Worm (Caenorhabditis elegans): ENCODE data around the gene srsy-2.

DNA sequence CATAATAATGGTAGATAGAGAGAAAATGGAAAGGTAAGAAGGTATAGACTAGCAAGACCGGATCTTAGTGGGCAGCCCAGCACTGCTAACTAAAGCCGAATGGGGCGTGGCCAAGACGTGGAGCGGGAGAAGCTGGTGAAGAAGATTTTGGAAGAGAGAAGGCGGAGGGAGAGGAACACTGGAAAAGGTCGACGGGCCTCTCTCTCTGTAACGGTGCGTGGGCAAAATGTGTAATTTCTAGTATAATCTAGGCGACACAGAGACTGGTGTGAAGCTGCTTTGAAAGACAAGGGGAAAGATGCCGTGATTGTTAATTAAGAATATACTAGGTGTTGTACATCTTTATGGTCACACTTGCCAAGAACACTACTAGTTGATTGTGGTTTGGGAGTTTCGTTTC is 29.1 kb upstream of the srsy-2 start, which contains the start of gene F13H8.5:
- TF ChIP-seq jun-1 (tag; optimal IDR thresholded peaks at IDR 0.05) (no peak), lin-39 (tag; optimal IDR thresholded peaks at IDR 0.05) (no peak), nhr-237 (tag; optimal IDR thresholded peaks at IDR 0.05) (no peak), aha-1 (tag) (no peak), mdl-1 (tag; optimal IDR thresholded peaks at IDR 0.05) (no peak), lsy-2 (tag; optimal IDR thresholded peaks at IDR 0.05) (no peak), ZK337.2 (GFP tag; IDR thresholded peaks at IDR 0.05) (no peak)
